Worm (Caenorhabditis elegans) whole organism, late embryonic: ENCODE results near the gene arcp-1.

Experiments
- ama-1 ChIP-seq: fragments of 150-350 bp; optimal IDR thresholded peaks from 2 replicates; lab custom pipeline; 2014
- che-1 ChIP-seq: sonication (generic microtip); optimal IDR thresholded peaks from 2 replicates; lab custom pipeline; 2016; ENCODE audit warnings: mild to moderate bottlenecking, missing genetic modification characterization, missing compliant biosample characterization
- dmd-4 ChIP-seq: sonication (generic microtip); optimal IDR thresholded peaks from 2 replicates; lab custom pipeline; 2016; ENCODE audit warnings: borderline replicate concordance, missing genetic modification characterization, missing compliant biosample characterization
- elt-4 ChIP-seq: sonication (generic microtip); optimal IDR thresholded peaks from 2 replicates; lab custom pipeline; 2016; ENCODE audit warnings: missing genetic modification characterization, missing compliant biosample characterization
- hlh-15 ChIP-seq: sonication (generic microtip); optimal IDR thresholded peaks from 2 replicates; lab custom pipeline; 2016; ENCODE audit warnings: missing genetic modification characterization, missing compliant biosample characterization
- hlh-6 ChIP-seq: sonication (generic microtip); optimal IDR thresholded peaks from 2 replicates; lab custom pipeline; 2016; ENCODE audit warnings: missing genotype, missing genetic modification characterization, missing compliant biosample characterization
- mec-3 ChIP-seq: sonication (generic microtip); optimal IDR thresholded peaks from 2 replicates; lab custom pipeline; 2016; ENCODE audit warnings: borderline replicate concordance, missing genetic modification characterization, missing compliant biosample characterization
- nhr-11 ChIP-seq: fragments of 150-350 bp; optimal IDR thresholded peaks from 2 replicates; lab custom pipeline; 2014; ENCODE audit warnings: missing biosample characterization, missing genetic modification characterization
- odd-2 ChIP-seq: sonication (generic microtip); optimal IDR thresholded peaks from 2 replicates; lab custom pipeline; 2017; ENCODE audit warnings: antibody characterized with exemption, mild to moderate bottlenecking, missing genetic modification characterization, missing compliant biosample characterization
- pax-1 ChIP-seq: fragments of 150-350 bp; optimal IDR thresholded peaks from 2 replicates; lab custom pipeline; 2014; ENCODE audit warnings: missing biosample characterization, missing genetic modification characterization
- pqm-1 ChIP-seq: sonication (generic microtip); optimal IDR thresholded peaks from 2 replicates; lab custom pipeline; 2016; ENCODE audit warnings: missing genetic modification characterization, missing compliant biosample characterization
- rnt-1 ChIP-seq: sonication (generic microtip); optimal IDR thresholded peaks from 2 replicates; lab custom pipeline; 2016; ENCODE audit warnings: missing genetic modification characterization, missing compliant biosample characterization
- tbx-2 ChIP-seq: sonication (generic microtip); optimal IDR thresholded peaks from 2 replicates; lab custom pipeline; 2016; ENCODE audit warnings: missing genetic modification characterization, missing compliant biosample characterization

ce11 chrIII:3803113-3803512, 43.9 kb upstream of the arcp-1 start:
- no peak for TF ChIP-seq ama-1 (lab: Kevin White, UChicago)
- no peak for TF ChIP-seq hlh-15 (tag; lab: Kevin White, UChicago)
- no peak for TF ChIP-seq elt-4 (tag; lab: Kevin White, UChicago)
- TF ChIP-seq pax-1 (tag; lab: Kevin White, UChicago), result no peak
- no peak for TF ChIP-seq nhr-11 (tag; lab: Kevin White, UChicago)
- no peak for TF ChIP-seq che-1
- TF ChIP-seq odd-2, result no peak
- TF ChIP-seq tbx-2 (tag; lab: Kevin White, UChicago), result no peak
- TF ChIP-seq rnt-1, result no peak
- TF ChIP-seq pqm-1 (tag; lab: Kevin White, UChicago), result no peak
- no peak for TF ChIP-seq mec-3 (tag; lab: Kevin White, UChicago)
- TF ChIP-seq hlh-6, result no peak
- TF ChIP-seq dmd-4 (tag; lab: Kevin White, UChicago), result no peak
